Fruit fly (Drosophila melanogaster) whole organism, embryonic: ENCODE measurements around the gene CG11723.
A peak's percentile ranks its signal among the peaks of the same experiment; 100 is the strongest.

ENCODE experiments used
- Asciz ChIP-seq: fragments of 200-800 bp; sonication (Bioruptor generic); optimal IDR thresholded peaks from 2 replicates; lab custom pipeline; 2017; ENCODE audit warnings: missing biosample characterization, mild to moderate bottlenecking, missing genetic modification characterization, missing genetic modification reagents
- CG10654 ChIP-seq: fragments of 200-800 bp; sonication (Bioruptor generic); optimal IDR thresholded peaks from 2 replicates; lab custom pipeline; 2016; ENCODE audit warnings: missing biosample characterization, missing genetic modification characterization
- CG11456 ChIP-seq: fragments of 200-800 bp; sonication (Bioruptor generic); IDR thresholded peaks from 3 replicates; pipeline ENCODE4 v1.3.6; 2022; ENCODE audit warnings: missing biosample characterization, missing genetic modification characterization
- CG11696 ChIP-seq: fragments of 200-800 bp; sonication (Bioruptor generic); IDR thresholded peaks from 2 replicates; pipeline ENCODE4 v1.3.6; 2022; ENCODE audit warnings: missing biosample characterization, missing genetic modification characterization
- CG12744 ChIP-seq: fragments of 200-800 bp; sonication (Bioruptor generic); optimal IDR thresholded peaks from 2 replicates; lab custom pipeline; 2016; ENCODE audit warnings: missing biosample characterization, missing genetic modification characterization
- CG13424 ChIP-seq: fragments of 200-800 bp; sonication (Bioruptor generic); optimal IDR thresholded peaks from 2 replicates; lab custom pipeline; 2019; ENCODE audit warnings: missing biosample characterization, mild to moderate bottlenecking, missing genetic modification characterization, moderate library complexity
- CG1832 ChIP-seq: fragments of 200-800 bp; sonication (Bioruptor generic); optimal IDR thresholded peaks from 2 replicates; lab custom pipeline; 2017; ENCODE audit warnings: missing biosample characterization, mild to moderate bottlenecking, missing genetic modification characterization, inconsistent platforms
- CG2129 ChIP-seq: fragments of 200-800 bp; sonication (Bioruptor generic); IDR thresholded peaks from 2 replicates; pipeline ENCODE4 v1.3.6; 2022; ENCODE audit warnings: missing biosample characterization, missing genetic modification characterization; ENCODE audit not compliant: partially characterized antibody
- CG2678 ChIP-seq: fragments of 200-800 bp; sonication (Bioruptor generic); optimal IDR thresholded peaks from 3 replicates; lab custom pipeline; 2019; ENCODE audit warnings: missing biosample characterization, mild to moderate bottlenecking, missing genetic modification characterization, moderate library complexity
- CG2712 ChIP-seq: fragments of 200-800 bp; optimal IDR thresholded peaks from 3 replicates; lab custom pipeline; 2019; ENCODE audit warnings: missing biosample characterization, mild to moderate bottlenecking, missing genetic modification characterization, moderate library complexity
- CG31441 ChIP-seq: fragments of 200-800 bp; sonication (Bioruptor generic); IDR thresholded peaks from 2 replicates; pipeline ENCODE4 v1.3.6; 2022; ENCODE audit warnings: missing biosample characterization, missing genetic modification characterization
- CG3281 ChIP-seq: fragments of 200-800 bp; sonication (Bioruptor generic); optimal IDR thresholded peaks from 3 replicates; lab custom pipeline; 2017; ENCODE audit warnings: missing biosample characterization, mild to moderate bottlenecking, missing genetic modification characterization
- CG34422 ChIP-seq: fragments of 200-800 bp; sonication (Bioruptor generic); IDR thresholded peaks from 3 replicates; pipeline ENCODE4 v1.3.6; 2022; ENCODE audit warnings: missing biosample characterization, missing genetic modification characterization
- CG5180 ChIP-seq: fragments of 200-800 bp; sonication (Bioruptor generic); optimal IDR thresholded peaks from 3 replicates; lab custom pipeline; 2017; ENCODE audit warnings: missing biosample characterization, missing genetic modification characterization, mild to moderate bottlenecking, moderate library complexity, missing genetic modification reagents
- CG6854 ChIP-seq: fragments of 200-800 bp; sonication (Bioruptor generic); optimal IDR thresholded peaks from 3 replicates; lab custom pipeline; 2017; ENCODE audit warnings: missing biosample characterization, mild to moderate bottlenecking, missing genetic modification characterization
- Dek ChIP-seq: fragments of 200-800 bp; sonication (Bioruptor generic); optimal IDR thresholded peaks from 3 replicates; lab custom pipeline; 2019; ENCODE audit warnings: missing biosample characterization, mild to moderate bottlenecking, missing genetic modification characterization, moderate library complexity
- Elba2 ChIP-seq: fragments of 200-800 bp; sonication (Bioruptor generic); optimal IDR thresholded peaks from 3 replicates; lab custom pipeline; 2016; ENCODE audit warnings: missing biosample characterization, missing genetic modification characterization
- HHEX ChIP-seq: fragments of 200-800 bp; sonication (Bioruptor generic); optimal IDR thresholded peaks from 3 replicates; lab custom pipeline; 2017; ENCODE audit warnings: missing biosample characterization, mild to moderate bottlenecking, missing genetic modification characterization, missing genetic modification reagents
- Jarid2 ChIP-seq: fragments of 200-800 bp; sonication (Bioruptor generic); optimal IDR thresholded peaks from 3 replicates; lab custom pipeline; 2017; ENCODE audit warnings: mild to moderate bottlenecking, missing biosample characterization, missing genetic modification reagents, missing genetic modification characterization
- Lhr ChIP-seq: fragments of 200-800 bp; sonication (Bioruptor generic); optimal IDR thresholded peaks from 3 replicates; lab custom pipeline; 2017; ENCODE audit warnings: mild to moderate bottlenecking, missing biosample characterization, missing genetic modification reagents, missing genetic modification characterization
- Neu2 ChIP-seq: fragments of 200-800 bp; sonication (Bioruptor generic); optimal IDR thresholded peaks from 3 replicates; lab custom pipeline; 2016; ENCODE audit warnings: missing biosample characterization, missing genetic modification characterization, borderline replicate concordance
- Nf-YB ChIP-seq: fragments of 200-800 bp; sonication (Bioruptor generic); optimal IDR thresholded peaks from 3 replicates; lab custom pipeline; 2019; ENCODE audit warnings: missing biosample characterization, mild to moderate bottlenecking, missing genetic modification characterization, moderate library complexity
- Nf-YC ChIP-seq: fragments of 200-800 bp; optimal IDR thresholded peaks from 3 replicates; lab custom pipeline; 2019; ENCODE audit warnings: missing biosample characterization, mild to moderate bottlenecking, missing genetic modification characterization, moderate library complexity
- Oli ChIP-seq: fragments of 200-800 bp; sonication (Bioruptor generic); optimal IDR thresholded peaks from 2 replicates; lab custom pipeline; 2018; ENCODE audit warnings: missing biosample characterization, mild to moderate bottlenecking, missing genetic modification characterization, moderate library complexity
- PHDP ChIP-seq: fragments of 200-800 bp; sonication (Bioruptor generic); optimal IDR thresholded peaks from 3 replicates; lab custom pipeline; 2018; ENCODE audit warnings: missing biosample characterization, mild to moderate bottlenecking, missing genetic modification characterization, moderate library complexity
- Ptx1 ChIP-seq: fragments of 200-800 bp; sonication (Bioruptor generic); IDR thresholded peaks from 2 replicates; pipeline ENCODE4 v1.3.6; 2022; ENCODE audit warnings: missing biosample characterization, missing genetic modification characterization
- Ravus ChIP-seq: fragments of 200-800 bp; sonication (Bioruptor generic); IDR thresholded peaks from 2 replicates; pipeline ENCODE4 v1.3.6; 2022; ENCODE audit warnings: missing biosample characterization, missing genetic modification characterization
- Sry-β ChIP-seq: fragments of 200-800 bp; sonication (Bioruptor generic); optimal IDR thresholded peaks from 2 replicates; lab custom pipeline; 2018; ENCODE audit warnings: missing biosample characterization, mild to moderate bottlenecking, missing genetic modification characterization, moderate library complexity
- Usf ChIP-seq: fragments of 200-800 bp; sonication (Bioruptor generic); optimal IDR thresholded peaks from 2 replicates; lab custom pipeline; 2017; ENCODE audit warnings: missing genotype, missing biosample characterization, missing genetic modification characterization
- Xbp1 ChIP-seq: fragments of 200-800 bp; sonication (Bioruptor generic); optimal IDR thresholded peaks from 3 replicates; lab custom pipeline; 2016; ENCODE audit warnings: missing biosample characterization, mild to moderate bottlenecking, missing genetic modification characterization
- aop ChIP-seq: fragments of 200-800 bp; sonication (Bioruptor generic); IDR thresholded peaks from 2 replicates; pipeline ENCODE4 v1.3.6; 2022; ENCODE audit warnings: missing biosample characterization, missing genetic modification characterization
- br ChIP-seq: fragments of >200 bp; optimal IDR thresholded peaks from 2 replicates; lab custom pipeline; 2017
- cad ChIP-seq: fragments of >200 bp; optimal IDR thresholded peaks from 2 replicates; lab custom pipeline; 2017; ENCODE audit warnings: missing biosample characterization, missing genetic modification characterization
- eve ChIP-seq, 2 experiments: fragments of >200 bp; optimal IDR thresholded peaks; 2 replicates each; lab custom pipeline; 2017; ENCODE audit warnings: missing biosample characterization in 2 of 2, missing genetic modification characterization in 2 of 2
- fd3F ChIP-seq: fragments of 200-800 bp; sonication (Bioruptor generic); optimal IDR thresholded peaks from 2 replicates; lab custom pipeline; 2018; ENCODE audit warnings: missing biosample characterization, mild to moderate bottlenecking, missing genetic modification characterization, moderate library complexity
- ind ChIP-seq: fragments of 200-800 bp; sonication (Bioruptor generic); optimal IDR thresholded peaks from 3 replicates; lab custom pipeline; 2016; ENCODE audit warnings: missing biosample characterization, missing genetic modification characterization
- inv ChIP-seq: fragments of 200-800 bp; sonication (Bioruptor generic); IDR thresholded peaks from 2 replicates; pipeline ENCODE4 v1.3.6; 2022; ENCODE audit warnings: missing biosample characterization, missing genetic modification characterization; ENCODE audit not compliant: partially characterized antibody
- kay ChIP-seq: fragments of 200-800 bp; sonication (Bioruptor generic); optimal IDR thresholded peaks from 2 replicates; lab custom pipeline; 2016; ENCODE audit warnings: missing biosample characterization, missing genetic modification characterization
- lov ChIP-seq, 2 experiments: fragments of 200-800 bp in 1 of 2; fragments of >200 bp in 1 of 2; sonication (Bioruptor generic) in 1 of 2; IDR thresholded peaks in 1 of 2; optimal IDR thresholded peaks in 1 of 2; 2 replicates in 1 of 2; 3 replicates in 1 of 2; pipeline versions ENCODE4 v1.3.6 to Lab custom; 2017 to 2022; ENCODE audit warnings: missing biosample characterization in 1 of 2, missing genetic modification characterization in 1 of 2
- nmo ChIP-seq: fragments of 200-800 bp; sonication (Bioruptor generic); optimal IDR thresholded peaks from 2 replicates; lab custom pipeline; 2018; ENCODE audit warnings: missing biosample characterization, mild to moderate bottlenecking, missing genetic modification characterization, moderate library complexity
- pan ChIP-seq, 4 experiments: fragments of >200 bp in 3 of 4; fragments of 200-800 bp in 1 of 4; sonication (Bioruptor generic) in 1 of 4; optimal IDR thresholded peaks in 3 of 4; IDR thresholded peaks in 1 of 4; 2 replicates each; pipeline versions ENCODE4 v1.3.6 to Lab custom; 2017 to 2022; ENCODE audit warnings: missing biosample characterization in 2 of 4, missing genetic modification characterization in 2 of 4, mixed read lengths in 1 of 4
- slbo ChIP-seq: fragments of 200-800 bp; sonication (Bioruptor generic); IDR thresholded peaks from 2 replicates; pipeline ENCODE4 v1.3.6; 2022; ENCODE audit warnings: missing biosample characterization, missing genetic modification characterization
- sug ChIP-seq: fragments of 200-800 bp; optimal IDR thresholded peaks from 2 replicates; lab custom pipeline; 2019; ENCODE audit warnings: missing biosample characterization, mild to moderate bottlenecking, missing genetic modification characterization, moderate library complexity
- tin ChIP-seq: fragments of 200-800 bp; sonication (Bioruptor generic); optimal IDR thresholded peaks from 3 replicates; lab custom pipeline; 2016; ENCODE audit warnings: missing biosample characterization, missing genetic modification characterization
- unpg ChIP-seq: fragments of 200-800 bp; sonication (Bioruptor generic); optimal IDR thresholded peaks from 3 replicates; lab custom pipeline; 2018; ENCODE audit warnings: missing biosample characterization, mild to moderate bottlenecking, missing genetic modification characterization, moderate library complexity
- wdn ChIP-seq: fragments of 200-800 bp; sonication (Bioruptor generic); IDR thresholded peaks from 2 replicates; pipeline ENCODE4 v1.3.6; 2022; ENCODE audit warnings: missing biosample characterization, missing genetic modification characterization
- wor ChIP-seq: fragments of 200-800 bp; sonication (Bioruptor generic); IDR thresholded peaks from 2 replicates; pipeline ENCODE4 v1.3.6; 2022; ENCODE audit warnings: missing biosample characterization, missing genetic modification characterization
- z ChIP-seq: fragments of 200-800 bp; sonication (Bioruptor generic); IDR thresholded peaks from 3 replicates; pipeline ENCODE4 v1.3.6; 2022; ENCODE audit warnings: missing biosample characterization, missing genetic modification characterization

Gene CG11723

dm6 chr2L:2175930-2176643 is 29.0 kb upstream of the CG11723 start (continued):
- TF ChIP-seq eve (GFP tag; optimal IDR thresholded peaks at IDR 0.05; lab: Kevin White, UChicago) = peak in 1 of 2 experiments; percentile 58
- peak; percentile 22 for TF ChIP-seq Nf-YC (tag; lab: Kevin White, UChicago)
- TF ChIP-seq CG5180 (GFP tag; lab: Kevin White, UChicago) = peak; percentile 1
- no peak for TF ChIP-seq Sry-β (GFP tag; lab: Kevin White, UChicago)
- TF ChIP-seq CG31441 = peak; percentile 58
- peak; percentile 28 for TF ChIP-seq CG6854
- peak; percentile 43; the same call in 1 of the 2 replicates for TF ChIP-seq wdn (GFP tag; lab: Robert Waterston, UW)
- TF ChIP-seq CG3281 (GFP tag; lab: Kevin White, UChicago) = peak; percentile 80
- 0 out of 2 replicates have a peak, but pooled peaks have one; percentile 28 for TF ChIP-seq wor (GFP tag; lab: Robert Waterston, UW)
- TF ChIP-seq br (lab: Kevin White, UChicago) = no peak
- TF ChIP-seq PHDP (tag; lab: Kevin White, UChicago) = peak; percentile 70
- peak; percentile 15 for TF ChIP-seq Jarid2 (GFP tag; lab: Kevin White, UChicago)
- no peak for TF ChIP-seq Lhr (GFP tag; lab: Kevin White, UChicago)
- peak; percentile 51 for TF ChIP-seq nmo
- peak; percentile 44 for TF ChIP-seq Usf
- peak; percentile 84 for TF ChIP-seq CG11696
- TF ChIP-seq lov (optimal IDR thresholded peaks at IDR 0.05; lab: Kevin White, UChicago) = no peak
- no peak for TF ChIP-seq lov (GFP tag; IDR thresholded peaks at IDR 0.05; lab: Robert Waterston, UW)
- TF ChIP-seq Dek (tag; lab: Kevin White, UChicago) = peak; percentile 63
- TF ChIP-seq inv (GFP tag; lab: Robert Waterston, UW) = no peak
- no peak for TF ChIP-seq Elba2 (GFP tag; lab: Kevin White, UChicago)
- TF ChIP-seq aop = peak; percentile 76; the same call in 1 of the 2 replicates
- TF ChIP-seq CG2678 (tag; lab: Kevin White, UChicago) = peak; percentile 83
- peak; percentile 40 for TF ChIP-seq HHEX (GFP tag; lab: Kevin White, UChicago)
- TF ChIP-seq cad (GFP tag; lab: Kevin White, UChicago) = peak; percentile 36
- no peak for TF ChIP-seq pan (optimal IDR thresholded peaks at IDR 0.05; lab: Kevin White, UChicago)
- TF ChIP-seq pan (GFP tag; optimal IDR thresholded peaks at IDR 0.05 in 1 of 2, IDR thresholded peaks at IDR 0.05 in 1 of 2) = peak in 1 of 2 experiments; percentile 46
- TF ChIP-seq tin (GFP tag; lab: Kevin White, UChicago) = no peak
- no peak for TF ChIP-seq z (GFP tag; lab: Robert Waterston, UW)
- peak; percentile 24 for TF ChIP-seq ind (GFP tag; lab: Kevin White, UChicago)
- TF ChIP-seq fd3F = peak; percentile 33
- peak; percentile 54; the same call in 1 of the 2 replicates for TF ChIP-seq Ptx1 (GFP tag; lab: Robert Waterston, UW)
- no peak for TF ChIP-seq CG1832 (GFP tag; lab: Kevin White, UChicago)
- peak; percentile 66 for TF ChIP-seq CG12744
- TF ChIP-seq sug (tag; lab: Kevin White, UChicago) = peak; percentile 39
- TF ChIP-seq CG34422 (GFP tag; lab: Robert Waterston, UW) = 0 out of 3 replicates have a peak, but pooled peaks have one; percentile 33
- TF ChIP-seq Oli (tag; lab: Kevin White, UChicago) = peak; percentile 65
- no peak for TF ChIP-seq Neu2 (GFP tag; lab: Kevin White, UChicago)
- peak; percentile 46; the same call in 1 of the 2 replicates for TF ChIP-seq slbo (GFP tag; lab: Robert Waterston, UW)
- TF ChIP-seq kay (GFP tag; lab: Kevin White, UChicago) = no peak
- no peak; the same call in 1 of the 2 replicates for TF ChIP-seq Ravus
- no peak for TF ChIP-seq CG10654 (GFP tag; lab: Kevin White, UChicago)
- no peak for TF ChIP-seq CG11456 (GFP tag; lab: Robert Waterston, UW)
- peak; percentile 57 for TF ChIP-seq unpg (GFP tag; lab: Kevin White, UChicago)
- TF ChIP-seq Xbp1 (GFP tag; lab: Kevin White, UChicago) = peak; percentile 24
- peak; percentile 71 for TF ChIP-seq CG13424 (tag; lab: Kevin White, UChicago)
- TF ChIP-seq Asciz (GFP tag; lab: Kevin White, UChicago) = no peak
- TF ChIP-seq CG2129 (GFP tag; lab: Robert Waterston, UW) = no peak
- TF ChIP-seq Nf-YB (GFP tag; lab: Kevin White, UChicago) = peak; percentile 21
- peak; percentile 53 for TF ChIP-seq CG2712 (tag; lab: Kevin White, UChicago)
